Fruit fly (Drosophila melanogaster) ovary, adult (tissue): ENCODE results near the gene Ldaf1.

Experiments used
- CG17801 ChIP-seq: fragments of 200-800 bp; optimal IDR thresholded peaks from 2 replicates; lab custom pipeline; 2019; ENCODE audit warnings: missing biosample characterization, mild to moderate bottlenecking, missing genetic modification characterization, moderate library complexity; ENCODE audit not compliant: partially characterized antibody

Gene Ldaf1

DNA sequence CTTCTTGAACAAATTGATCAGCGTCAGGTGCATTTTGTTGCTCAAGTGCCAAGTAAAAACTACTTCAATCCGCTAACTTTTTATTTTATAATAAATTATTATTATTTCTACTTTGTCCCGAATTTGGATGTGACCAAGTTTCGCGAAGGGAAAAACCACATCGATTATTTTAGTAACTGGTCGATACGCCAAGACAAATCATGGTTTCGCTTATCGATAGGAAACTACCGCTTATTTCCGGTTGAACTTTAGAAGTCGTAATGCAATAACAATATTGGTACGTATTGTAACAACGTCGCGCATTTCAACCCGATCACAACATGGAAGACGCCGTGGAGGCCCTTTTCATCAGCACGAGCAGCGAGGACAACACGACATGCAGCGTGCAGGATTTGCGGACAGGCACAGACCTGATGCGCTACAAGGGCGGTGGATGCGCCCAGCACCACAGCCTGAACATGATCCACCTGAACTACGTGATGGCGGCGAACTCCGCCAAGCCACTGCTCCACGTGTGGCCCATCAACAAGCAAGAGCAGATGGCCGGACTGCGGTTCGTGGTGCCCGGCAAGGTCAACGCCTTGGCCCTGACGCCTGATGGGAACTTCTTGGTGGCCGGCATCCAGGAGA, 24.5 kb downstream of the Ldaf1 start, which contains the start of the genes CG14817 and CG14805:
CG14817 (minus strand) TSS at position 164 of the 630 bp plus-strand sequence.
CG14805 (plus strand) TSS at position 211 of the 630 bp plus-strand sequence.
- TF ChIP-seq CG17801 (GFP tag; lab: Kevin White, UChicago), result peak; percentile 93

dm6 chrX:1873515-1874126, 28.1 kb downstream of the Ldaf1 start, which contains the start of the genes Pgam5 and Vps26:
Gene Pgam5 (minus strand): TSS chrX:1873565.
Gene Vps26 (plus strand): TSS chrX:1873853.
- no peak for TF ChIP-seq CG17801 (GFP tag; lab: Kevin White, UChicago)

- TF ChIP-seq CG17801 (GFP tag; lab: Kevin White, UChicago), result peak; percentile 26
Observed at dm6 chrX:1868586-1869111, 33.1 kb downstream of the Ldaf1 start, which contains the start of the genes CG14803 and Pex5. Gene CG14803 (plus strand): TSS chrX:1868870. Gene Pex5 (minus strand): TSS chrX:1869061.

DNA sequence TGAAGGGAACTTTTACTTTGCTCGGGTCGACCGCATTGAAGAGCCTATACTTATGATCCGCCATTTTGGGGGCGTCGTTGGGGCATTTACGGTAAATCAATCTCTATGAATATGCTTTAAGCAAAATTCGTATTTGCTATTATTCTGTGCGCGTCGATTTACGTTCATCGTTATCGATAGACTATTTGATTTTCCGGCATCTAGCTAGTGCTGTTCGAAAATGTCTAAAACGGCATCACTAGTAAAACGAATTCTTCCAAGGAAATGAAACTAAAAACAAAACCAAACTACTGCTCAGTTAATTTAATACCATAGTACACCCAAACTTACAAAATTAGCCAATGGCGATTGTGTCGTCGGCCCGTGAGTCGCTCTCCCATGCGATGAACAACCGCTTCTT, 36.0 kb downstream of the Ldaf1 start, which contains the start of the genes Gcna and MED18:
Gcna (minus strand) TSS at position 163 of the 400 bp plus-strand sequence.
MED18 (plus strand) TSS at position 237 of the 400 bp plus-strand sequence.
- TF ChIP-seq CG17801 (GFP tag; lab: Kevin White, UChicago), result no peak

dm6 chrX:1861620-1862184, 40.0 kb downstream of the Ldaf1 start, which contains the start of gene deltaCOP:
Gene deltaCOP (minus strand): TSS chrX:1861790.
- peak; percentile 82 for TF ChIP-seq CG17801 (GFP tag; lab: Kevin White, UChicago)

- peak; percentile 62 for TF ChIP-seq CG17801 (GFP tag; lab: Kevin White, UChicago)
Observed at dm6 chrX:1858867-1859266, 42.8 kb downstream of the Ldaf1 start, which contains the start of gene Lamtor5. Gene Lamtor5 (minus strand): TSS chrX:1858971.

DNA sequence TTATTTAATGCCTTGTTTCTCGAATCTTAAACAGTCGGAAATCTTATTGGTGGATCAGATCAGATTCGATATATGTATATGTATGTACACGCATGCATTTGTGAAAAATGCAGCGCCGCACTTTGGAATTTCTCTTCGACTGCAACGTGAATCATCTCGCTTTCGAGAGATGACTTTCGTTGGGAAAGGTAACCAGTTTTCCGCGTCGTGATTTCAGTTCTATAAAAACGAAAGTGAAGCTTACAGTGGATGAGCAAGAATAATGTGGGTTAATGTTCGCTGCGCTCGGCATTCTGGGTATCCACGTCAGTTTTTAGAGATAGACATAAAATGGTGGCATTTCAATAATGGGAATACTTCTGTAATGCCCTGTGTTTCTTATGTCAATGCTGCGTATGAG, 45.1 kb downstream of the Ldaf1 start:
- TF ChIP-seq CG17801 (GFP tag; lab: Kevin White, UChicago), result no peak

dm6 chrX:1854873-1855272, 46.8 kb downstream of the Ldaf1 start:
- TF ChIP-seq CG17801 (GFP tag; lab: Kevin White, UChicago), result no peak

dm6 chrX:1854070-1854469, 47.6 kb downstream of the Ldaf1 start:
- TF ChIP-seq CG17801 (GFP tag; lab: Kevin White, UChicago), result no peak
